Fruit fly (Drosophila melanogaster) S2 (cell line): ENCODE data around the gene slmb.

ENCODE experiments used
- CG8478 ChIP-seq: fragments of >200 bp; optimal IDR thresholded peaks from 2 replicates; lab custom pipeline; 2018
- CTCF ChIP-seq, 2 experiments: fragments of >200 bp; optimal IDR thresholded peaks; 2 replicates each; lab custom pipeline; 2018

DNA sequence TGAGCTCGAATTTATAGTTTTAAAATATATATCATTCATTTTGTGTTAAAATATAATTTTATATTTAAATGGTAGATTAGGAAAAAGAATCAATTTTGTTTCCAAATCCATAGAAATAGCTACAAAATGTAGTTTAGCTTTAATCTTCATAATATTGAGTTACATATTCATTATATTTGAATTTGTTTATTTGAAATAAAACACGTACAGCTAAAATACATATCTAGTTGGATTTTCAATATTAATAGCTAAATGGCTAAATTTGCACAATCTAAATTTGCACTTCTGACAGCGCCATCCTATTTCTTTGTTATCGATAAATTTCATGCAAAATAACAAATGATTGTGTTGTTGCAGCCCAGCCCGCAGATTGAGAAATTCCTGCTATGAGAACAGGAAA is 6.7 kb upstream of the slmb start, which contains the start of gene Usp8:
- TF ChIP-seq CG8478 (lab: Kevin White, UChicago) (no peak), CTCF (optimal IDR thresholded peaks at IDR 0.05; lab: Kevin White, UChicago) (no peak)
